Worm (Caenorhabditis elegans) whole organism, L3 larva: Measurements from ENCODE around the gene Y51H4A.935.

Source experiments
- ama-1 ChIP-seq: fragments of 150-350 bp; optimal IDR thresholded peaks from 2 replicates; lab custom pipeline; 2018
- daf-12 ChIP-seq: fragments of 150-350 bp; optimal IDR thresholded peaks from 2 replicates; lab custom pipeline; 2014; ENCODE audit warnings: missing biosample characterization, missing genetic modification reagents, missing genetic modification characterization
- egl-5 ChIP-seq: fragments of 150-350 bp; optimal IDR thresholded peaks from 2 replicates; lab custom pipeline; 2017; ENCODE audit warnings: missing biosample characterization, missing genetic modification reagents, missing genetic modification characterization, inconsistent platforms
- mdl-1 ChIP-seq: fragments of 150-350 bp; optimal IDR thresholded peaks from 2 replicates; lab custom pipeline; 2014; ENCODE audit warnings: missing biosample characterization, missing genetic modification characterization
- mml-1 ChIP-seq: fragments of 150-350 bp; sonication (generic microtip); optimal IDR thresholded peaks from 3 replicates; lab custom pipeline; 2014; ENCODE audit warnings: missing biosample characterization, missing genetic modification characterization
- nhr-11 ChIP-seq: fragments of 150-350 bp; optimal IDR thresholded peaks from 2 replicates; lab custom pipeline; 2014; ENCODE audit warnings: missing biosample characterization, missing genetic modification characterization
- nhr-28 ChIP-seq: fragments of 150-350 bp; optimal IDR thresholded peaks from 2 replicates; lab custom pipeline; 2014; ENCODE audit warnings: missing biosample characterization, missing genetic modification characterization
- nhr-76 ChIP-seq: fragments of 150-350 bp; sonication (generic microtip); optimal IDR thresholded peaks from 5 replicates; lab custom pipeline; 2014; ENCODE audit warnings: missing biosample characterization, missing genetic modification characterization
- nhr-77 ChIP-seq: fragments of 150-350 bp; optimal IDR thresholded peaks from 2 replicates; lab custom pipeline; 2014; ENCODE audit warnings: missing biosample characterization, missing genetic modification characterization
- pha-4 ChIP-seq: fragments of 150-350 bp; optimal IDR thresholded peaks from 2 replicates; lab custom pipeline; 2014; ENCODE audit warnings: missing biosample characterization, missing genetic modification reagents, missing genetic modification characterization
- pqm-1 ChIP-seq: fragments of 150-350 bp; optimal IDR thresholded peaks from 2 replicates; lab custom pipeline; 2017; ENCODE audit warnings: missing biosample characterization, missing genetic modification characterization, inconsistent platforms
- tbx-2 ChIP-seq: sonication (generic microtip); optimal IDR thresholded peaks from 2 replicates; lab custom pipeline; 2016; ENCODE audit warnings: mild to moderate bottlenecking, missing genetic modification characterization, missing compliant biosample characterization
- zag-1 ChIP-seq: fragments of 150-350 bp; optimal IDR thresholded peaks from 2 replicates; lab custom pipeline; 2014; ENCODE audit warnings: missing biosample characterization, missing genetic modification characterization

ce11 chrIV:16483273-16484204 is 23.5 kb downstream of the Y51H4A.935 start:
- TF ChIP-seq mml-1 (tag; lab: Kevin White, UChicago) (no peak), nhr-11 (tag; lab: Kevin White, UChicago) (no peak), pqm-1 (tag; lab: Kevin White, UChicago) (no peak), ama-1 (no peak), mdl-1 (tag; lab: Kevin White, UChicago) (no peak), pha-4 (tag; lab: Kevin White, UChicago) (no peak), nhr-77 (no peak), daf-12 (tag; lab: Kevin White, UChicago) (no peak), zag-1 (tag; lab: Kevin White, UChicago) (no peak), nhr-76 (tag; lab: Kevin White, UChicago) (no peak), egl-5 (tag; lab: Kevin White, UChicago) (no peak), tbx-2 (tag; lab: Kevin White, UChicago) (no peak), nhr-28 (tag; lab: Kevin White, UChicago) (no peak)
